Worm (Caenorhabditis elegans): ENCODE results near the gene fat-4.

Gene fat-4

ce11 chrIV:9772096-9772720 is 27.0 kb upstream of the fat-4 start, which contains the start of gene cav-1:
TSS of gene cav-1 (plus strand) at chrIV:9772510.
- TF ChIP-seq nhr-232 (tag; optimal IDR thresholded peaks at IDR 0.05) (no peak), unc-55 (GFP tag; optimal IDR thresholded peaks at IDR 0.05) (peak; percentile 52), nfya-1 (tag; optimal IDR thresholded peaks at IDR 0.05) (peak; percentile 58), ref-2 (tag; optimal IDR thresholded peaks at IDR 0.05) (peak; percentile 47), lin-11 (tag; optimal IDR thresholded peaks at IDR 0.05) (no peak), ceh-31 (tag; optimal IDR thresholded peaks at IDR 0.05) (peak; percentile 53), tbx-2 (tag; optimal IDR thresholded peaks at IDR 0.05) (peak; percentile 31), ama-1 (optimal IDR thresholded peaks at IDR 0.05) (peak; percentile 58)

ce11 chrIV:9773441-9773840 is 25.8 kb upstream of the fat-4 start:
- TF ChIP-seq ama-1 (optimal IDR thresholded peaks at IDR 0.05) (peak; percentile 88), pha-2 (tag; optimal IDR thresholded peaks at IDR 0.05) (peak; percentile 3), hlh-8 (tag; optimal IDR thresholded peaks at IDR 0.05) (no peak), ceh-2 (tag; optimal IDR thresholded peaks at IDR 0.05) (no peak), mec-3 (tag; optimal IDR thresholded peaks at IDR 0.05; ENCODE audit: borderline replicate concordance) (no peak), ceh-34 (tag; optimal IDR thresholded peaks at IDR 0.05) (peak; percentile 35), elt-2 (tag; optimal IDR thresholded peaks at IDR 0.05) (no peak), rnt-1 (tag; optimal IDR thresholded peaks at IDR 0.05) (no peak), sox-2 (GFP tag; IDR thresholded peaks at IDR 0.05) (peak; percentile 15; the same call in 1 of the 2 replicates)

ce11 chrIV:9777535-9777934 is 21.7 kb upstream of the fat-4 start, which contains the start of gene sna-2:
TSS of gene sna-2 (minus strand) at chrIV:9777634.
- TF ChIP-seq zip-5 (tag; optimal IDR thresholded peaks at IDR 0.05): no peak
- TF ChIP-seq tbx-2 (tag; optimal IDR thresholded peaks at IDR 0.05): peak; percentile 45
- TF ChIP-seq C08G9.2 (tag; optimal IDR thresholded peaks at IDR 0.05): peak; percentile 83
- TF ChIP-seq ahr-1 (tag; optimal IDR thresholded peaks at IDR 0.05): no peak
- TF ChIP-seq pqm-1 (tag; optimal IDR thresholded peaks at IDR 0.05): no peak
- no peak for TF ChIP-seq Y22D7AL.16 (tag; optimal IDR thresholded peaks at IDR 0.05)
- TF ChIP-seq ceh-2 (tag; optimal IDR thresholded peaks at IDR 0.05): peak; percentile 69
- no peak for TF ChIP-seq ceh-19 (GFP tag; optimal IDR thresholded peaks at IDR 0.05)
- no peak for TF ChIP-seq fax-1 (tag; optimal IDR thresholded peaks at IDR 0.05)
- TF ChIP-seq pax-1 (tag; optimal IDR thresholded peaks at IDR 0.05): no peak
- no peak for TF ChIP-seq T23F11.4 (GFP tag; optimal IDR thresholded peaks at IDR 0.05)
- no peak for TF ChIP-seq ceh-45 (GFP tag; IDR thresholded peaks at IDR 0.05)
- peak; percentile 54 for TF ChIP-seq unc-42 (tag; optimal IDR thresholded peaks at IDR 0.05)
- peak; percentile 66 for TF ChIP-seq ets-4 (tag; optimal IDR thresholded peaks at IDR 0.05)
- peak; percentile 20 for TF ChIP-seq nfya-1 (tag; optimal IDR thresholded peaks at IDR 0.05)
- TF ChIP-seq tbx-7 (tag; optimal IDR thresholded peaks at IDR 0.05): peak; percentile 37
- TF ChIP-seq rnt-1 (tag; optimal IDR thresholded peaks at IDR 0.05): peak; percentile 50
- peak; percentile 92 for TF ChIP-seq ceh-31 (tag; optimal IDR thresholded peaks at IDR 0.05)

- TF ChIP-seq hlh-8 (tag; optimal IDR thresholded peaks at IDR 0.05): no peak
- TF ChIP-seq ceh-31 (tag; optimal IDR thresholded peaks at IDR 0.05): no peak
- TF ChIP-seq unc-42 (tag; optimal IDR thresholded peaks at IDR 0.05): no peak
- no peak for TF ChIP-seq ceh-19 (GFP tag; optimal IDR thresholded peaks at IDR 0.05)
- TF ChIP-seq hlh-30 (tag; optimal IDR thresholded peaks at IDR 0.05; ENCODE audit: insufficient read depth): no peak
- no peak for TF ChIP-seq fax-1 (tag; optimal IDR thresholded peaks at IDR 0.05)
- TF ChIP-seq lim-6 (tag; optimal IDR thresholded peaks at IDR 0.05): no peak
- no peak for TF ChIP-seq madf-2 (tag; optimal IDR thresholded peaks at IDR 0.05)
- TF ChIP-seq sox-4 (tag; optimal IDR thresholded peaks at IDR 0.05): no peak
- no peak for TF ChIP-seq K09A11.1 (tag; optimal IDR thresholded peaks at IDR 0.05; ENCODE audit: insufficient read depth)
- no peak for TF ChIP-seq pha-2 (tag; optimal IDR thresholded peaks at IDR 0.05)
- no peak for TF ChIP-seq elt-2 (tag; optimal IDR thresholded peaks at IDR 0.05)
- TF ChIP-seq syd-9 (tag; optimal IDR thresholded peaks at IDR 0.05): no peak
- TF ChIP-seq pat-9 (tag; optimal IDR thresholded peaks at IDR 0.05): no peak
- TF ChIP-seq pax-1 (tag; optimal IDR thresholded peaks at IDR 0.05): no peak
- TF ChIP-seq gmeb-2 (tag; optimal IDR thresholded peaks at IDR 0.05): no peak
- no peak for TF ChIP-seq T23F11.4 (GFP tag; optimal IDR thresholded peaks at IDR 0.05)
Measured at ce11 chrIV:9778016-9778415, 21.2 kb upstream of the fat-4 start, which contains the start of gene T13F2.6. TSS of gene T13F2.6 (plus strand) at chrIV:9778321.

Data from whole organism, late embryonic.